Fruit fly (Drosophila melanogaster) whole organism, prepupa: Measurements from ENCODE around the gene beag.

ENCODE experiments used
- CG11294 ChIP-seq: fragments of 200-800 bp; sonication (Bioruptor generic); IDR thresholded peaks from 2 replicates; pipeline ENCODE4 v1.3.6; 2022; ENCODE audit warnings: missing biosample characterization, missing genetic modification characterization
- Eip75B ChIP-seq: fragments of 200-800 bp; sonication (Bioruptor generic); optimal IDR thresholded peaks from 3 replicates; lab custom pipeline; 2016; ENCODE audit warnings: missing biosample characterization, missing genetic modification characterization
- Hr39 ChIP-seq: fragments of 200-800 bp; sonication (Bioruptor generic); optimal IDR thresholded peaks from 2 replicates; lab custom pipeline; 2016; ENCODE audit warnings: missing biosample characterization, missing genetic modification characterization
- OdsH ChIP-seq: fragments of 200-800 bp; sonication (Bioruptor generic); optimal IDR thresholded peaks from 3 replicates; lab custom pipeline; 2016; ENCODE audit warnings: missing biosample characterization, missing genetic modification characterization
- Sox102F ChIP-seq: fragments of 200-800 bp; sonication (Bioruptor generic); optimal IDR thresholded peaks from 2 replicates; lab custom pipeline; 2016; ENCODE audit warnings: missing biosample characterization, mild to moderate bottlenecking, missing genetic modification characterization
- esn ChIP-seq: fragments of 200-800 bp; sonication (Bioruptor generic); optimal IDR thresholded peaks from 2 replicates; lab custom pipeline; 2016; ENCODE audit warnings: missing biosample characterization, mild to moderate bottlenecking, missing genetic modification characterization, moderate library complexity
- vri ChIP-seq: fragments of 200-800 bp; sonication (Bioruptor generic); optimal IDR thresholded peaks from 3 replicates; lab custom pipeline; 2016; ENCODE audit warnings: missing biosample characterization, mild to moderate bottlenecking, missing genetic modification characterization

dm6 chr3R:9047561-9048465, 17.1 kb downstream of the beag start, which contains the start of gene Rel:
- peak; percentile 85 for TF ChIP-seq vri
- peak; percentile 20 for TF ChIP-seq Sox102F (GFP tag; lab: Kevin White, UChicago)
- peak; percentile 62 for TF ChIP-seq OdsH (GFP tag; lab: Kevin White, UChicago)
- TF ChIP-seq esn (GFP tag; lab: Kevin White, UChicago): peak; percentile 56
- peak; percentile 27 for TF ChIP-seq Hr39 (GFP tag; lab: Kevin White, UChicago)
- peak; percentile 6 for TF ChIP-seq Eip75B (GFP tag; lab: Kevin White, UChicago)
- no peak for TF ChIP-seq CG11294 (GFP tag; lab: Robert Waterston, UW)
